Fruit fly (Drosophila melanogaster) whole organism, embryonic: Measurements from ENCODE around the gene Faa.
A peak's percentile ranks its signal among the peaks of the same experiment; 100 is the strongest.

ENCODE experiments used
- Bdp1 ChIP-seq: fragments of 200-800 bp; sonication (Bioruptor generic); optimal IDR thresholded peaks from 3 replicates; lab custom pipeline; 2016; ENCODE audit warnings: missing biosample characterization, missing genetic modification characterization
- CG10147 ChIP-seq: fragments of 200-800 bp; sonication (Bioruptor generic); optimal IDR thresholded peaks from 2 replicates; lab custom pipeline; 2019; ENCODE audit warnings: missing biosample characterization, mild to moderate bottlenecking, missing genetic modification characterization, moderate library complexity
- CG10366 ChIP-seq: fragments of 200-800 bp; sonication (Bioruptor generic); IDR thresholded peaks from 2 replicates; pipeline ENCODE4 v1.3.6; 2022; ENCODE audit warnings: missing biosample characterization, missing genetic modification characterization
- CG10543 ChIP-seq: fragments of 200-800 bp; sonication (Bioruptor generic); optimal IDR thresholded peaks from 3 replicates; lab custom pipeline; 2017; ENCODE audit warnings: missing biosample characterization, mild to moderate bottlenecking, missing genetic modification characterization, moderate library complexity
- CG10979 ChIP-seq: fragments of 200-800 bp; sonication (Bioruptor generic); optimal IDR thresholded peaks from 2 replicates; lab custom pipeline; 2018; ENCODE audit warnings: missing biosample characterization, mild to moderate bottlenecking, missing genetic modification characterization, moderate library complexity
- CG15696 ChIP-seq: fragments of 200-800 bp; sonication (Bioruptor generic); optimal IDR thresholded peaks from 2 replicates; lab custom pipeline; 2019; ENCODE audit warnings: missing biosample characterization, mild to moderate bottlenecking, missing genetic modification characterization, moderate library complexity
- CG31441 ChIP-seq: fragments of 200-800 bp; sonication (Bioruptor generic); IDR thresholded peaks from 2 replicates; pipeline ENCODE4 v1.3.6; 2022; ENCODE audit warnings: missing biosample characterization, missing genetic modification characterization
- CG3163 ChIP-seq: fragments of 200-800 bp; sonication (Bioruptor generic); optimal IDR thresholded peaks from 3 replicates; lab custom pipeline; 2016; ENCODE audit warnings: missing biosample characterization, missing genetic modification characterization
- CG32772 ChIP-seq: fragments of 200-800 bp; sonication (Bioruptor generic); IDR thresholded peaks from 2 replicates; pipeline ENCODE4 v1.3.6; 2022; ENCODE audit warnings: missing biosample characterization, missing genetic modification characterization
- CG34376 ChIP-seq: fragments of 200-800 bp; sonication (Bioruptor generic); optimal IDR thresholded peaks from 2 replicates; lab custom pipeline; 2018; ENCODE audit warnings: missing biosample characterization, mild to moderate bottlenecking, missing genetic modification characterization
- CG4404 ChIP-seq: fragments of 200-800 bp; sonication (Bioruptor generic); IDR thresholded peaks from 2 replicates; pipeline ENCODE4 v1.3.6; 2022; ENCODE audit warnings: missing biosample characterization, missing genetic modification characterization
- CG4730 ChIP-seq: fragments of 200-800 bp; sonication (Bioruptor generic); IDR thresholded peaks from 2 replicates; pipeline ENCODE4 v1.3.6; 2022; ENCODE audit warnings: missing biosample characterization, missing genetic modification characterization
- Deaf1 ChIP-seq: fragments of 200-800 bp; optimal IDR thresholded peaks from 3 replicates; lab custom pipeline; 2019; ENCODE audit warnings: missing biosample characterization, mild to moderate bottlenecking, missing genetic modification characterization, moderate library complexity
- Dek ChIP-seq: fragments of 200-800 bp; sonication (Bioruptor generic); optimal IDR thresholded peaks from 3 replicates; lab custom pipeline; 2019; ENCODE audit warnings: missing biosample characterization, mild to moderate bottlenecking, missing genetic modification characterization, moderate library complexity
- Drgx ChIP-seq: fragments of 200-800 bp; sonication (Bioruptor generic); IDR thresholded peaks from 2 replicates; pipeline ENCODE4 v1.3.6; 2022; ENCODE audit warnings: missing biosample characterization, missing genetic modification characterization
- Ets65A ChIP-seq: fragments of 200-800 bp; sonication (Bioruptor generic); peaks from one replicate; lab custom pipeline; 2016; ENCODE audit warnings: missing biosample characterization, missing genetic modification characterization
- Ets97D ChIP-seq: fragments of 200-800 bp; sonication (Bioruptor generic); optimal IDR thresholded peaks from 3 replicates; lab custom pipeline; 2016; ENCODE audit warnings: missing biosample characterization, missing genetic modification characterization
- Hmr ChIP-seq: fragments of 200-800 bp; sonication (Bioruptor generic); optimal IDR thresholded peaks from 3 replicates; lab custom pipeline; 2017; ENCODE audit warnings: mild to moderate bottlenecking, missing biosample characterization, missing genetic modification reagents, missing genetic modification characterization
- Hr78 ChIP-seq, 2 experiments: fragments of 200-800 bp in 1 of 2; fragments of >200 bp in 1 of 2; sonication (Bioruptor generic) in 1 of 2; optimal IDR thresholded peaks; 2 replicates each; lab custom pipeline; 2017 to 2019; ENCODE audit warnings: missing biosample characterization in 2 of 2, missing genetic modification characterization in 2 of 2, mild to moderate bottlenecking in 1 of 2, moderate library complexity in 1 of 2
- Kr ChIP-seq: fragments of 200-800 bp; sonication (Bioruptor generic); optimal IDR thresholded peaks from 2 replicates; lab custom pipeline; 2017; ENCODE audit warnings: missing biosample characterization, mild to moderate bottlenecking, missing genetic modification characterization
- Med ChIP-seq: fragments of 200-800 bp; sonication (Bioruptor generic); peaks from one replicate; lab custom pipeline; 2016; ENCODE audit warnings: missing biosample characterization, missing genetic modification characterization, mild to moderate bottlenecking, inconsistent platforms, moderate library complexity
- NFAT ChIP-seq: fragments of 200-800 bp; sonication (Bioruptor generic); IDR thresholded peaks from 2 replicates; pipeline ENCODE4 v1.3.6; 2022; ENCODE audit warnings: missing biosample characterization, missing genetic modification characterization
- Ptx1 ChIP-seq: fragments of 200-800 bp; sonication (Bioruptor generic); IDR thresholded peaks from 2 replicates; pipeline ENCODE4 v1.3.6; 2022; ENCODE audit warnings: missing biosample characterization, missing genetic modification characterization
- Sin3A ChIP-seq: fragments of >200 bp; optimal IDR thresholded peaks from 2 replicates; lab custom pipeline; 2018
- Sox102F ChIP-seq: fragments of 200-800 bp; sonication (Bioruptor generic); optimal IDR thresholded peaks from 2 replicates; lab custom pipeline; 2018; ENCODE audit warnings: missing biosample characterization, mild to moderate bottlenecking, missing genetic modification characterization, moderate library complexity
- Trl ChIP-seq, 3 experiments: fragments of >200 bp in 2 of 3; fragments of 200-800 bp in 1 of 3; sonication (Bioruptor generic) in 1 of 3; optimal IDR thresholded peaks; 2 replicates in 1 of 3; 3 replicates in 2 of 3; lab custom pipeline; 2016 to 2017; ENCODE audit warnings: missing biosample characterization in 1 of 3, missing genetic modification characterization in 1 of 3
- ab ChIP-seq: fragments of 200-800 bp; sonication (Bioruptor generic); optimal IDR thresholded peaks from 2 replicates; lab custom pipeline; 2016; ENCODE audit warnings: missing biosample characterization, missing genetic modification characterization
- aop ChIP-seq: fragments of 200-800 bp; sonication (Bioruptor generic); IDR thresholded peaks from 2 replicates; pipeline ENCODE4 v1.3.6; 2022; ENCODE audit warnings: missing biosample characterization, missing genetic modification characterization
- ap ChIP-seq: fragments of 200-800 bp; sonication (Bioruptor generic); IDR thresholded peaks from 2 replicates; pipeline ENCODE4 v1.3.6; 2022; ENCODE audit warnings: missing biosample characterization, missing genetic modification characterization
- bowl ChIP-seq: fragments of 200-800 bp; sonication (Bioruptor generic); IDR thresholded peaks from 2 replicates; pipeline ENCODE4 v1.3.6; 2022; ENCODE audit warnings: missing biosample characterization, missing genetic modification characterization
- cad ChIP-seq: fragments of >200 bp; optimal IDR thresholded peaks from 2 replicates; lab custom pipeline; 2017; ENCODE audit warnings: missing biosample characterization, missing genetic modification characterization
- ci ChIP-seq: fragments of 200-800 bp; sonication (Bioruptor generic); IDR thresholded peaks from 3 replicates; pipeline ENCODE4 v1.3.6; 2022; ENCODE audit warnings: missing biosample characterization, missing genetic modification characterization
- crol ChIP-seq: fragments of 200-800 bp; sonication (Bioruptor generic); IDR thresholded peaks from 2 replicates; pipeline ENCODE4 v1.3.6; 2022; ENCODE audit warnings: missing biosample characterization, missing genetic modification characterization
- grau ChIP-seq: fragments of 200-800 bp; optimal IDR thresholded peaks from 3 replicates; lab custom pipeline; 2019; ENCODE audit warnings: missing biosample characterization, mild to moderate bottlenecking, missing genetic modification characterization, moderate library complexity
- grn ChIP-seq: fragments of 200-800 bp; sonication (Bioruptor generic); optimal IDR thresholded peaks from 3 replicates; lab custom pipeline; 2017; ENCODE audit warnings: missing biosample characterization, missing genetic modification characterization
- lilli ChIP-seq: fragments of 200-800 bp; sonication (Bioruptor generic); optimal IDR thresholded peaks from 3 replicates; lab custom pipeline; 2016; ENCODE audit warnings: missing biosample characterization, missing genetic modification characterization
- ranshi ChIP-seq: fragments of 200-800 bp; sonication (Bioruptor generic); IDR thresholded peaks from 2 replicates; pipeline ENCODE4 v1.3.6; 2022; ENCODE audit warnings: missing biosample characterization, missing genetic modification characterization
- sens ChIP-seq: fragments of 200-800 bp; sonication (Bioruptor generic); peaks from one replicate; lab custom pipeline; 2016; ENCODE audit warnings: missing biosample characterization, missing genetic modification characterization
- sens-2 ChIP-seq: fragments of 200-800 bp; sonication (Bioruptor generic); IDR thresholded peaks from 2 replicates; pipeline ENCODE4 v1.3.6; 2022; ENCODE audit warnings: missing biosample characterization, missing genetic modification characterization
- slbo ChIP-seq: fragments of 200-800 bp; sonication (Bioruptor generic); IDR thresholded peaks from 2 replicates; pipeline ENCODE4 v1.3.6; 2022; ENCODE audit warnings: missing biosample characterization, missing genetic modification characterization
- ssp ChIP-seq: fragments of 200-800 bp; sonication (Bioruptor generic); IDR thresholded peaks from 2 replicates; pipeline ENCODE4 v1.3.6; 2022; ENCODE audit warnings: missing biosample characterization, missing genetic modification characterization
- stc ChIP-seq: fragments of 200-800 bp; sonication (Bioruptor generic); IDR thresholded peaks from 2 replicates; pipeline ENCODE4 v1.3.6; 2022; ENCODE audit warnings: missing biosample characterization, missing genetic modification characterization
- stwl ChIP-seq: fragments of 200-800 bp; sonication (Bioruptor generic); optimal IDR thresholded peaks from 3 replicates; lab custom pipeline; 2018; ENCODE audit warnings: missing biosample characterization, mild to moderate bottlenecking, missing genetic modification characterization, moderate library complexity
- sug ChIP-seq: fragments of 200-800 bp; optimal IDR thresholded peaks from 2 replicates; lab custom pipeline; 2019; ENCODE audit warnings: missing biosample characterization, mild to moderate bottlenecking, missing genetic modification characterization, moderate library complexity
- vfl ChIP-seq: fragments of 200-800 bp; sonication (Bioruptor generic); optimal IDR thresholded peaks from 2 replicates; lab custom pipeline; 2016; ENCODE audit warnings: missing biosample characterization, missing genetic modification characterization
- zen ChIP-seq: fragments of 200-800 bp; sonication (Bioruptor generic); optimal IDR thresholded peaks from 3 replicates; lab custom pipeline; 2018; ENCODE audit warnings: missing biosample characterization, mild to moderate bottlenecking, missing genetic modification characterization, moderate library complexity

Gene Faa

dm6 chr3L:4069069-4069468 is 4.7 kb downstream of the Faa start, which contains the start of gene CG32259:
Gene CG32259, plus strand, starts transcription at chr3L:4069369.
- TF ChIP-seq ssp (no peak), stwl (tag; lab: Kevin White, UChicago) (peak; percentile 84)

- TF ChIP-seq sens-2 (no peak), stwl (tag; lab: Kevin White, UChicago) (no peak), Ptx1 (GFP tag; lab: Robert Waterston, UW) (no peak), Deaf1 (tag; lab: Kevin White, UChicago) (peak; percentile 58), Drgx (GFP tag; lab: Robert Waterston, UW) (peak; percentile 35; the same call in 1 of the 2 replicates), Bdp1 (GFP tag; lab: Kevin White, UChicago) (no peak), ranshi (GFP tag; lab: Robert Waterston, UW) (no peak), sug (tag; lab: Kevin White, UChicago) (peak; percentile 33), crol (GFP tag; lab: Robert Waterston, UW) (peak; percentile 73), CG10147 (GFP tag; lab: Kevin White, UChicago) (no peak), Med (GFP tag; lab: Kevin White, UChicago) (peak; percentile 63), CG34376 (GFP tag; lab: Kevin White, UChicago) (peak; percentile 70), vfl (GFP tag; lab: Kevin White, UChicago) (no peak), grn (GFP tag; lab: Kevin White, UChicago) (peak; percentile 33), NFAT (GFP tag; lab: Robert Waterston, UW) (0 out of 2 replicates have a peak, but pooled peaks have one; percentile 20), CG32772 (GFP tag; lab: Robert Waterston, UW) (no peak), ci (GFP tag; lab: Robert Waterston, UW) (0 out of 3 replicates have a peak, but pooled peaks have one; percentile 17), CG10543 (peak; percentile 24), CG4404 (no peak)
- TF ChIP-seq, all 482 proteins: peak for 10
Observed at dm6 chr3L:4068368-4068767, 5.4 kb downstream of the Faa start.

DNA sequence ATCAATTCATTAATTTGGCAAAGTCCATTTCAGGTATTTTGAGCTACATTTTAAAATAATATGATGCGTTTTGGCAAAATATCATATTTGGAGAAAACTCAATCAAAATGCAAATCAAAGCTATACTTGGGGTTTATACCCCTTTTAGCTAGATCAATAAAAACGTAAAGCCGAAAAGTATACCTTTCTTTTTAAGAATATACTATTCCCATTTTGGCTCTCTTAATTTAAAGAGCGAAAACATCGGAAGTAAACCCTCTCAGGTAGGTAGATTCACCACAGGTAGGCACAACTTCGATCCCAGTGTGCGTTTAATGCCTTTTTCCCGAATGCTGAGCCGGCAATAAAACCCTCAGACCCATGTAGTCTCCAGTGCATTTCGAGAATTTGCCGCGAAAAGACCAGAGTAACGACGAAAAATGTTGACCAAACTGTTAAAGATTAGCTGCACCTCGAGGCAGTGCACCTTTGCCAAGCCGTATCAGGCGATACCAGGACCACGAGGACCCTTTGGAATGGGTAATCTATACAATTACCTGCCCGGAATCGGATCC is 11.8 kb downstream of the Faa start, which contains the start of gene dib:
Gene dib, plus strand, starts transcription at position 372 of the 554 bp plus-strand sequence.
- TF ChIP-seq bowl (GFP tag; lab: Robert Waterston, UW), result no peak
- TF ChIP-seq Dek (tag; lab: Kevin White, UChicago), result no peak
- peak; percentile 46 to 57 for TF ChIP-seq Trl (optimal IDR thresholded peaks at IDR 0.05; lab: Kevin White, UChicago)
- no peak for TF ChIP-seq Trl (GFP tag; optimal IDR thresholded peaks at IDR 0.05; lab: Kevin White, UChicago)
- peak; percentile 67 for TF ChIP-seq zen (tag; lab: Kevin White, UChicago)
- TF ChIP-seq Kr, result peak; percentile 46
- TF ChIP-seq cad (GFP tag; lab: Kevin White, UChicago), result peak; percentile 94
- TF ChIP-seq ab (GFP tag; lab: Kevin White, UChicago), result no peak
- peak; percentile 57 for TF ChIP-seq sens (GFP tag; lab: Kevin White, UChicago)
- no peak for TF ChIP-seq ap (GFP tag; lab: Robert Waterston, UW)
- peak; percentile 62; the same call in 1 of the 2 replicates for TF ChIP-seq aop (GFP tag; lab: Robert Waterston, UW)
- peak; percentile 96 for TF ChIP-seq CG3163 (GFP tag; lab: Kevin White, UChicago)

- no peak for TF ChIP-seq CG15696 (tag; lab: Kevin White, UChicago)
- no peak for TF ChIP-seq lilli (GFP tag; lab: Kevin White, UChicago)
- 0 out of 2 replicates have a peak, but pooled peaks have one; percentile 24 for TF ChIP-seq stc (GFP tag; lab: Robert Waterston, UW)
- peak; percentile 31 for TF ChIP-seq Sox102F (GFP tag; lab: Kevin White, UChicago)
- TF ChIP-seq Ets97D (GFP tag; lab: Kevin White, UChicago), result no peak
- no peak for TF ChIP-seq CG10366 (GFP tag; lab: Robert Waterston, UW)
- no peak for TF ChIP-seq Sin3A (lab: Kevin White, UChicago)
- no peak for TF ChIP-seq CG4730 (GFP tag; lab: Robert Waterston, UW)
- TF ChIP-seq CG10543, result no peak
- 0 out of 2 replicates have a peak, but pooled peaks have one; percentile 35 for TF ChIP-seq slbo
- TF ChIP-seq CG10979 (tag; lab: Kevin White, UChicago), result peak; percentile 5
- 0 out of 2 replicates have a peak, but pooled peaks have one; percentile 11 for TF ChIP-seq CG31441 (GFP tag; lab: Robert Waterston, UW)
- TF ChIP-seq grau (tag; lab: Kevin White, UChicago), result no peak
- TF ChIP-seq Hmr, result peak; percentile 22
- TF ChIP-seq Ets65A (GFP tag; lab: Kevin White, UChicago), result peak; percentile 61
- TF ChIP-seq Hr78 (GFP tag; optimal IDR thresholded peaks at IDR 0.05; lab: Kevin White, UChicago), result no peak
Observed at dm6 chr3L:4059293-4059820, 14.4 kb downstream of the Faa start, which contains the start of gene Ugt305A1. Gene Ugt305A1, plus strand, starts transcription at chr3L:4059770.
